Fruit fly (Drosophila melanogaster): ENCODE results near the gene bves.

bves gene

DNA sequence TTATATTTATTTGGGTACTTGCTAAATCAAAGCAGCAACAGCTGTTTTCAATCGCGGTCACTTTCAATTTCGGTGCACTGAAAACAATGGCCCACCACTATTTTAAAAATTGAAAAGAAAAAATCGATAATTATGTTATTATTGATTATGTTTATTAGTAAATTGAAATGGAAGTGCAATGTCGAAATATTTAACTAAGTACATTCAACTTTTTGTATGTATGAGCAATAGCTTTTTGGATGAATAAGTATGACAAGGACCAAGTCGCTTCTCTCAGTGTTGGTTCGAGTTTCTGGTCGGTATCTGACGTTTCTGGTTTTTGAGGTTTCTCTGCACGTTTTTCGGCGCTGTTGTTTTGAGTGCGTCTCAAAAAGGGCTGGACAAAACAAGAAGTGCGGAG lies 70.4 kb downstream of the bves start (continued):
- TF ChIP-seq CG6163 (GFP tag; IDR thresholded peaks at IDR 0.05) (peak; percentile 82), CG8632 (GFP tag; optimal IDR thresholded peaks at IDR 0.05) (peak; percentile 87), CG4318 (GFP tag; optimal IDR thresholded peaks at IDR 0.05) (peak; percentile 35), CG11902 (GFP tag; optimal IDR thresholded peaks at IDR 0.05) (peak; percentile 77), Hr4 (GFP tag; optimal IDR thresholded peaks at IDR 0.05) (peak; percentile 60), CG16779 (tag; optimal IDR thresholded peaks at IDR 0.05) (no peak), dsx (GFP tag; optimal IDR thresholded peaks at IDR 0.05; ENCODE audit: poor library complexity, severe bottlenecking) (peak; percentile 54), Blimp-1 (GFP tag; optimal IDR thresholded peaks at IDR 0.05) (peak; percentile 95), Sox102F (GFP tag; optimal IDR thresholded peaks at IDR 0.05) (peak; percentile 86), CG6276 (GFP tag; optimal IDR thresholded peaks at IDR 0.05) (peak; percentile 66), Ets21C (GFP tag; optimal IDR thresholded peaks at IDR 0.05) (peak; percentile 74), CG10669 (GFP tag; optimal IDR thresholded peaks at IDR 0.05) (peak; percentile 69), topi (GFP tag; optimal IDR thresholded peaks at IDR 0.05) (peak; percentile 90), spab (GFP tag; optimal IDR thresholded peaks at IDR 0.05) (peak; percentile 48), lz (GFP tag; optimal IDR thresholded peaks at IDR 0.05) (peak; percentile 89), CG15336 (GFP tag; IDR thresholded peaks at IDR 0.05) (peak; percentile 80), CG6854 (GFP tag; optimal IDR thresholded peaks at IDR 0.05) (peak; percentile 49), CG34406 (GFP tag; optimal IDR thresholded peaks at IDR 0.05) (peak; percentile 85), CG9139 (GFP tag; optimal IDR thresholded peaks at IDR 0.05) (no peak), Gug (GFP tag; IDR thresholded peaks at IDR 0.05) (peak; percentile 52), CG3919 (GFP tag; optimal IDR thresholded peaks at IDR 0.05) (peak; percentile 82), Eip93F (GFP tag; optimal IDR thresholded peaks at IDR 0.05) (peak; percentile 46), acj6 (GFP tag; optimal IDR thresholded peaks at IDR 0.05) (peak; percentile 72), CG8319 (GFP tag; optimal IDR thresholded peaks at IDR 0.05) (peak; percentile 76), dac (GFP tag; optimal IDR thresholded peaks at IDR 0.05) (peak; percentile 39), Sox15 (GFP tag; optimal IDR thresholded peaks at IDR 0.05) (peak; percentile 81), fd85E (GFP tag; optimal IDR thresholded peaks at IDR 0.05) (peak; percentile 54), Smox (GFP tag; optimal IDR thresholded peaks at IDR 0.05) (peak; percentile 86), fkh (GFP tag; optimal IDR thresholded peaks at IDR 0.05) (no peak), CG32006 (GFP tag; optimal IDR thresholded peaks at IDR 0.05) (peak; percentile 74), CG3032 (tag; optimal IDR thresholded peaks at IDR 0.05) (peak; percentile 74), CG6792 (GFP tag; optimal IDR thresholded peaks at IDR 0.05) (peak; percentile 88), Hr38 (GFP tag; optimal IDR thresholded peaks at IDR 0.05) (no peak), eg (GFP tag; IDR thresholded peaks at IDR 0.05) (peak; percentile 80)

DNA sequence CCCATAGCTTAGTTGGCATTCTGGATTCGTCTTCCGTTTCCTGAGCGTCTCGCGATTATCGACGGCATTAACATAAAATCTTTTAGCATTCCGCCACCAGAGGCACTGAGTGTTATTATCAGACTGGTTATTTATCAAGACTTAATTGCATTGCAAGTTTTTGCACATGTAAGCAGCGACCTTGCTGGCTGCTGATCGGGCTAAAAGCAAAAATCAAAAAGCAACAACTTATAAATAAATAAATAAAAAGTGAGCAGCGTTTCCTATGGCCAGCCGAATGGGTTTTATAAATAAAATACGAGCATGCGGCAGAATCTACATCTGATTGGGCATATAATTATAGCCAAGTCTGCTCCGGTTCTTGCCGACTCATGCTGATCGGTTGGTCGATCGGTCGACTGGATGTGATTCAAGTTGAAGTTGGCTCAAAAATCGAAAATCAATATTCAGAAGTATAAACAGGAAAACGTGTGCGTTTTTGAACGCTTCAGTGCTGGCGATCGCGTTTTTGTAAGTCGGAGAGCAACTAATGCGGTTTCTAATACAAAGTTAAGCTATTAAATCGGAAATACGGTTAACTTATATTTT lies 72.3 kb downstream of the bves start:
- TF ChIP-seq CG11902 (GFP tag; optimal IDR thresholded peaks at IDR 0.05), result no peak
- no peak for TF ChIP-seq ss (GFP tag; optimal IDR thresholded peaks at IDR 0.05)
- TF ChIP-seq CG34406 (GFP tag; optimal IDR thresholded peaks at IDR 0.05), result no peak
- peak; percentile 28 for TF ChIP-seq Eip78C (GFP tag)

DNA sequence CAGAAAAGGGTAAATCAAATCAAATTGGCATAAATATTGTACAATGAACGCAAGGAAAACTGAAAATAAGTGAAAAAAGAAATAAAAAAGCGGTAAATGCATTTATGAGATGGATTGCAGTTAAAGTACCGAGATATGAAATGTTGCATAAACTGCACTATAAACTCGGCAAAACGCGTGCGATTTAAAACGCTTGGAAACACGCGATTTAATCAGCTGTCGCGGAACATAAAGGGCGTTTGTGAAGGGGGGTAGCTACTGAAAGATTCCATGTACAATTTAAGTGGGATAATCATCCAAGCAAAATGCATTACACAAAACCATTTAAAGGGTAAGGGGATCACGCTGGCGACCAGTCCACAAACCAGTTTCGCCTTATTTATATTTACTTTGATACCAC lies 73.0 kb downstream of the bves start:
- TF ChIP-seq Blimp-1 (GFP tag; optimal IDR thresholded peaks at IDR 0.05) (no peak), lz (GFP tag; optimal IDR thresholded peaks at IDR 0.05) (no peak), Ets21C (GFP tag; optimal IDR thresholded peaks at IDR 0.05) (no peak), CG11762 (GFP tag; optimal IDR thresholded peaks at IDR 0.05; ENCODE audit: insufficient read depth) (no peak), CG8319 (GFP tag; optimal IDR thresholded peaks at IDR 0.05) (no peak), CG1621 (tag; optimal IDR thresholded peaks at IDR 0.05) (no peak), CG7368 (GFP tag; optimal IDR thresholded peaks at IDR 0.05) (no peak), CG6276 (GFP tag; optimal IDR thresholded peaks at IDR 0.05) (no peak), CG3032 (tag; optimal IDR thresholded peaks at IDR 0.05) (no peak), dac (GFP tag; optimal IDR thresholded peaks at IDR 0.05) (no peak), fd85E (GFP tag; optimal IDR thresholded peaks at IDR 0.05) (no peak), Sox102F (GFP tag; optimal IDR thresholded peaks at IDR 0.05) (no peak), Sox15 (GFP tag; optimal IDR thresholded peaks at IDR 0.05) (no peak)

Measured in whole organism, prepupa.